Fruit fly (Drosophila melanogaster): Measurements from ENCODE around the gene CG13760.

The CG13760 gene

dm6 chrX:2588415-2589411, 3.2 kb upstream of the CG13760 start, which contains the start of gene egh (continued):
- TF ChIP-seq Deaf1 (tag; optimal IDR thresholded peaks at IDR 0.05): peak; percentile 81
- TF ChIP-seq CG17359 (tag; optimal IDR thresholded peaks at IDR 0.05): no peak
- TF ChIP-seq CG12942 (GFP tag; optimal IDR thresholded peaks at IDR 0.05): no peak
- TF ChIP-seq sr (GFP tag; IDR thresholded peaks at IDR 0.05): no peak
- no peak for TF ChIP-seq CG31224 (GFP tag; IDR thresholded peaks at IDR 0.05)
- TF ChIP-seq CG9932 (GFP tag; IDR thresholded peaks at IDR 0.05): no peak
- TF ChIP-seq MBD-R2 (GFP tag; IDR thresholded peaks at IDR 0.05): peak; percentile 58
- no peak for TF ChIP-seq maf-S (GFP tag; optimal IDR thresholded peaks at IDR 0.05)
- TF ChIP-seq Stat92E (GFP tag; optimal IDR thresholded peaks at IDR 0.05): no peak
- TF ChIP-seq salm (tag; optimal IDR thresholded peaks at IDR 0.05): no peak
- TF ChIP-seq esg (GFP tag; conservative IDR thresholded peaks at IDR 0.05): peak; percentile 35; the same call in 1 of the 2 replicates
- no peak for TF ChIP-seq CG3726 (GFP tag; IDR thresholded peaks at IDR 0.05)
- no peak for TF ChIP-seq vfl (GFP tag; optimal IDR thresholded peaks at IDR 0.05)
- peak; percentile 41; the same call in 1 of the 2 replicates for TF ChIP-seq stc (GFP tag; IDR thresholded peaks at IDR 0.05)
- no peak for TF ChIP-seq Mad (GFP tag; optimal IDR thresholded peaks at IDR 0.05)
- TF ChIP-seq gce (GFP tag; IDR thresholded peaks at IDR 0.05): 0 out of 3 replicates have a peak, but pooled peaks have one; percentile 6
- TF ChIP-seq CG10654 (GFP tag; optimal IDR thresholded peaks at IDR 0.05): no peak
- TF ChIP-seq ems (GFP tag; optimal IDR thresholded peaks at IDR 0.05): no peak
- no peak for TF ChIP-seq CG12236 (GFP tag; optimal IDR thresholded peaks at IDR 0.05)
- TF ChIP-seq Lhr (GFP tag; optimal IDR thresholded peaks at IDR 0.05): peak; percentile 22
- TF ChIP-seq fd3F (GFP tag; optimal IDR thresholded peaks at IDR 0.05): no peak
- no peak for TF ChIP-seq CG3163 (GFP tag; optimal IDR thresholded peaks at IDR 0.05)
- no peak for TF ChIP-seq CG8089 (GFP tag; optimal IDR thresholded peaks at IDR 0.05)
- TF ChIP-seq Sox102F (GFP tag; optimal IDR thresholded peaks at IDR 0.05): no peak
- no peak for TF ChIP-seq CG43689 (GFP tag; IDR thresholded peaks at IDR 0.05)
- no peak for TF ChIP-seq CG9215 (GFP tag; IDR thresholded peaks at IDR 0.05)
- no peak for TF ChIP-seq gcm2 (GFP tag; optimal IDR thresholded peaks at IDR 0.05)
- TF ChIP-seq CG12659 (GFP tag; optimal IDR thresholded peaks at IDR 0.05): peak; percentile 34
- no peak for TF ChIP-seq CG6813 (GFP tag; optimal IDR thresholded peaks at IDR 0.05)
- no peak for TF ChIP-seq Gsc (GFP tag; IDR thresholded peaks at IDR 0.05)
- TF ChIP-seq pho (GFP tag; optimal IDR thresholded peaks at IDR 0.05): peak; percentile 34
- TF ChIP-seq CG9817 (tag; optimal IDR thresholded peaks at IDR 0.05): no peak
- no peak for TF ChIP-seq schlank (tag; optimal IDR thresholded peaks at IDR 0.05)
- TF ChIP-seq HLHmδ (GFP tag; optimal IDR thresholded peaks at IDR 0.05): no peak
- no peak for TF ChIP-seq nerfin-2 (GFP tag; IDR thresholded peaks at IDR 0.05; ENCODE audit: partially characterized antibody)
- TF ChIP-seq E2f1 (GFP tag; IDR thresholded peaks at IDR 0.05): 0 out of 2 replicates have a peak, but pooled peaks have one; percentile 34
- no peak for TF ChIP-seq dpn (GFP tag; optimal IDR thresholded peaks at IDR 0.05)
- TF ChIP-seq Usf (GFP tag; optimal IDR thresholded peaks at IDR 0.05): no peak
- TF ChIP-seq CG17186 (GFP tag; optimal IDR thresholded peaks at IDR 0.05): peak; percentile 65
- TF ChIP-seq chif (GFP tag; optimal IDR thresholded peaks at IDR 0.05): peak; percentile 0 to 37
- TF ChIP-seq HLH54F (GFP tag; optimal IDR thresholded peaks at IDR 0.05): peak; percentile 24
- TF ChIP-seq CG7928 (GFP tag; optimal IDR thresholded peaks at IDR 0.05): no peak
- no peak for TF ChIP-seq CG12071 (GFP tag; optimal IDR thresholded peaks at IDR 0.05)
- no peak for TF ChIP-seq CG10462 (GFP tag; optimal IDR thresholded peaks at IDR 0.05)
- TF ChIP-seq az2 (GFP tag; optimal IDR thresholded peaks at IDR 0.05): no peak
- TF ChIP-seq ac (GFP tag; optimal IDR thresholded peaks at IDR 0.05): no peak
- peak; percentile 80 for TF ChIP-seq nom (GFP tag; optimal IDR thresholded peaks at IDR 0.05)
- TF ChIP-seq CG10565 (GFP tag; optimal IDR thresholded peaks at IDR 0.05): no peak
- TF ChIP-seq CG6689 (GFP tag; IDR thresholded peaks at IDR 0.05): peak; percentile 39; the same call in 1 of the 2 replicates

All from whole organism, embryonic.